Worm (Caenorhabditis elegans) whole organism, mixed stage, embryonic: ENCODE measurements around the gene glrx-21.

Experiments
- ces-1 ChIP-seq: fragments of 150-350 bp; optimal IDR thresholded peaks from 2 replicates; lab custom pipeline; 2014; ENCODE audit warnings: missing biosample characterization, missing genetic modification reagents, missing genetic modification characterization
- lsy-2 ChIP-seq: fragments of 150-350 bp; optimal IDR thresholded peaks from 2 replicates; lab custom pipeline; 2014; ENCODE audit warnings: missing biosample characterization, missing genetic modification characterization
- mep-1 ChIP-seq: fragments of 150-350 bp; optimal IDR thresholded peaks from 2 replicates; lab custom pipeline; 2017; ENCODE audit warnings: missing biosample characterization, missing genetic modification reagents, missing genetic modification characterization, inconsistent platforms
- nhr-28 ChIP-seq: fragments of 150-350 bp; optimal IDR thresholded peaks from 2 replicates; lab custom pipeline; 2014; ENCODE audit warnings: missing biosample characterization, missing genetic modification characterization
- nhr-76 ChIP-seq: sonication (generic microtip); optimal IDR thresholded peaks from 2 replicates; lab custom pipeline; 2017; ENCODE audit warnings: missing biosample characterization, missing genetic modification characterization
- pha-4 ChIP-seq: fragments of 150-350 bp; optimal IDR thresholded peaks from 2 replicates; lab custom pipeline; 2018; ENCODE audit warnings: missing biosample characterization, missing genetic modification reagents, missing genetic modification characterization

- TF ChIP-seq nhr-28 (no peak), nhr-76 (tag; lab: Kevin White, UChicago) (no peak), pha-4 (tag; lab: Kevin White, UChicago) (no peak), lsy-2 (tag; lab: Kevin White, UChicago) (no peak), ces-1 (GFP tag; lab: Kevin White, UChicago) (no peak), mep-1 (tag; lab: Kevin White, UChicago) (no peak)
Observed at ce11 chrIII:5338787-5339186, 7.1 kb downstream of the glrx-21 start.
